ENCODE assay signal across 1 fruit fly cellular context in the genomic region with DNA sequence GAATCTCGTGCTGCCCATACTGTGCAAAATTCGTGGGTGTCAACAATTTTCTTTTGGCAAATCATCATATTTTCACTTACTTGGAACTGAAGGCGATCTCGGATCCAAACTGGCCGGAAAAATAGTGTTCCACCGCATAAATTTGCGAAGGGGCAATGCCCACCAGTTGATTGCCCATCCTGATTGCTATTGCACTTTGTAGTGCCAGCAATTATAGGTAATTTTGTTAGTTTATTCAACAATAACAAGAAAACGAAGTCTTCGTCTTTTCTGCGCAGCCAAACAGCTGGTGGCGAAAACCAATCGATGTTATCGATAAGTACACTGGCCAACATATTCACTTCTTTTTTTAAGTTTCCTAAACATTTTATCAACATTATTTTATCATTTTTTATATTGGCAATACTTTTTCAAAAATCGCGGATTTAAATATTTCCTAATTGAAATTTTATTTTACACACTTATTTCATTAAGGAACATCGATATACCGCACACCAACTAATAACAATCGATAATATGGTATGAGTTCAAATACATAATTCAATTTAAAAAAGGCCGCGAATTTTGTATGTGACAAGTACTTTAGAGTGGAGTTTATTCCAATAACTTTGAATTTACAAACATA.
TF ChIP-seq lines count a peak whose summit lies in the region.

A gene (minus strand): TSS at position 294 of the 625 bp plus-strand sequence.

TF ChIP-seq in whole organism, embryonic, 481 proteins besides CTCF, POLR2A, EP300 and RAD21 (continued from another document):
- TF ChIP-seq CG15073 (GFP tag; optimal IDR thresholded peaks at IDR 0.05; lab: Kevin White, UChicago) = no peak
- peak; percentile 85 for TF ChIP-seq Fer1 (GFP tag; optimal IDR thresholded peaks at IDR 0.05; lab: Kevin White, UChicago)
- TF ChIP-seq fd3F (GFP tag; optimal IDR thresholded peaks at IDR 0.05; lab: Kevin White, UChicago) = peak; percentile 70
- peak; percentile 54 for TF ChIP-seq Oli (tag; optimal IDR thresholded peaks at IDR 0.05; lab: Kevin White, UChicago)
- peak; percentile 29; the same call in 1 of the 2 replicates for TF ChIP-seq CG32772 (GFP tag; IDR thresholded peaks at IDR 0.05; lab: Robert Waterston, UW)
- TF ChIP-seq CG15479 (GFP tag; optimal IDR thresholded peaks at IDR 0.05; lab: Kevin White, UChicago) = no peak
- TF ChIP-seq bcd (GFP tag; optimal IDR thresholded peaks at IDR 0.05; lab: Kevin White, UChicago) = peak; percentile 51
- TF ChIP-seq tgo (GFP tag; IDR thresholded peaks at IDR 0.05; lab: Robert Waterston, UW) = peak; percentile 65; the same call in 2 of the 3 replicates
- peak; percentile 4 for TF ChIP-seq org-1 (GFP tag; optimal IDR thresholded peaks at IDR 0.05; lab: Kevin White, UChicago)
- TF ChIP-seq kah (GFP tag; optimal IDR thresholded peaks at IDR 0.05; lab: Kevin White, UChicago) = no peak
- TF ChIP-seq CG11560 (tag; IDR thresholded peaks at IDR 0.05; lab: Robert Waterston, UW) = no peak
- no peak for TF ChIP-seq CG17912 (GFP tag; optimal IDR thresholded peaks at IDR 0.05; lab: Kevin White, UChicago)
- TF ChIP-seq run (tag; optimal IDR thresholded peaks at IDR 0.05; lab: Kevin White, UChicago) = peak; percentile 46
- TF ChIP-seq corto (GFP tag; optimal IDR thresholded peaks at IDR 0.05; lab: Kevin White, UChicago) = no peak
- peak; percentile 50; the same call in 1 of the 2 replicates for TF ChIP-seq klu (GFP tag; IDR thresholded peaks at IDR 0.05; lab: Robert Waterston, UW)
- peak; percentile 62 for TF ChIP-seq CG18764 (GFP tag; optimal IDR thresholded peaks at IDR 0.05; lab: Kevin White, UChicago)
- peak; percentile 77 for TF ChIP-seq abd-A (tag; optimal IDR thresholded peaks at IDR 0.05; lab: Kevin White, UChicago)
- peak; percentile 27 for TF ChIP-seq Hand (GFP tag; optimal IDR thresholded peaks at IDR 0.05; lab: Kevin White, UChicago)
- peak; percentile 19 for TF ChIP-seq CG31388 (GFP tag; optimal IDR thresholded peaks at IDR 0.05; lab: Kevin White, UChicago)
